Worm (Caenorhabditis elegans) whole organism, L4 larva: Measurements from ENCODE around the gene K02F6.5.

ENCODE experiments used
- Y5F2A.4 ChIP-seq: fragments of 200-800 bp; sonication (Bioruptor generic); optimal IDR thresholded peaks from 2 replicates; lab custom pipeline; 2018; ENCODE audit warnings: mild to moderate bottlenecking, missing genetic modification characterization, missing compliant biosample characterization
- ceh-62 ChIP-seq: sonication (generic microtip); optimal IDR thresholded peaks from 2 replicates; lab custom pipeline; 2017; ENCODE audit warnings: missing biosample characterization, missing genetic modification characterization
- hlh-11 ChIP-seq: fragments of 200-800 bp; sonication (Bioruptor generic); optimal IDR thresholded peaks from 2 replicates; lab custom pipeline; 2018; ENCODE audit warnings: mild to moderate bottlenecking, missing genetic modification characterization, missing compliant biosample characterization
- lir-3 ChIP-seq: sonication (generic microtip); optimal IDR thresholded peaks from 2 replicates; lab custom pipeline; 2016; ENCODE audit warnings: mild to moderate bottlenecking, missing genetic modification characterization, missing compliant biosample characterization
- nhr-42 ChIP-seq: fragments of 200-800 bp; sonication (Bioruptor generic); IDR thresholded peaks from 2 replicates; pipeline ENCODE4 v1.3.6; 2022; ENCODE audit warnings: missing genetic modification characterization, missing compliant biosample characterization
- nhr-6 ChIP-seq: fragments of 150-350 bp; optimal IDR thresholded peaks from 2 replicates; lab custom pipeline; 2014; ENCODE audit warnings: missing biosample characterization, missing genetic modification characterization
- pha-4 ChIP-seq, 2 experiments: fragments of 150-350 bp in 1 of 2; fragments of 200-800 bp in 1 of 2; sonication (Bioruptor generic) in 1 of 2; IDR thresholded peaks in 1 of 2; optimal IDR thresholded peaks in 1 of 2; 2 replicates each; pipeline versions ENCODE4 v1.3.6 to Lab custom; 2014 to 2022; ENCODE audit warnings: missing genetic modification characterization in 2 of 2, missing genetic modification reagents in 2 of 2, missing biosample characterization in 1 of 2, missing compliant biosample characterization in 1 of 2
- snpc-4 ChIP-seq: fragments of 150-350 bp; optimal IDR thresholded peaks from 2 replicates; lab custom pipeline; 2014; ENCODE audit warnings: missing biosample characterization, missing genetic modification characterization
- unc-130 ChIP-seq: sonication (generic microtip); optimal IDR thresholded peaks from 2 replicates; lab custom pipeline; 2016; ENCODE audit warnings: missing genetic modification reagents, missing genetic modification characterization, missing compliant biosample characterization
- unc-62 ChIP-seq, 3 experiments: fragments of 150-350 bp in 1 of 3; sonication (generic microtip); optimal IDR thresholded peaks in 2 of 3; peaks in 1 of 3; 1 replicate in 1 of 3; 2 replicates in 2 of 3; lab custom pipeline; 2014 to 2017; ENCODE audit warnings: missing biosample characterization in 3 of 3, missing genetic modification characterization in 3 of 3, missing genetic modification reagents in 3 of 3, missing genotype in 1 of 3

- TF ChIP-seq nhr-42 (GFP tag; lab: Robert Waterston, UW) (no peak), hlh-11 (tag; lab: Kevin White, UChicago) (no peak), nhr-6 (tag; lab: Kevin White, UChicago) (no peak), ceh-62 (tag; lab: Kevin White, UChicago) (no peak), unc-130 (GFP tag; lab: Kevin White, UChicago) (no peak), snpc-4 (tag; lab: Kevin White, UChicago) (no peak), Y5F2A.4 (GFP tag; lab: Kevin White, UChicago) (no peak), unc-62 (GFP tag; optimal IDR thresholded peaks at IDR 0.05 in 1 of 2; lab: Kevin White, UChicago) (no peak), unc-62 (tag; optimal IDR thresholded peaks at IDR 0.05; lab: Kevin White, UChicago) (no peak), lir-3 (tag; lab: Kevin White, UChicago) (no peak), pha-4 (GFP tag; IDR thresholded peaks at IDR 0.05; lab: Robert Waterston, UW) (no peak), pha-4 (tag; optimal IDR thresholded peaks at IDR 0.05; lab: Kevin White, UChicago) (no peak)
These were observed 7.7 kb upstream of the K02F6.5 start for ce11 chrII:2526887-2527286.
